Fruit fly (Drosophila melanogaster): Measurements from ENCODE around the gene CG18170.
A peak's percentile ranks its signal among the peaks of the same experiment; 100 is the strongest.

Gene CG18170

DNA sequence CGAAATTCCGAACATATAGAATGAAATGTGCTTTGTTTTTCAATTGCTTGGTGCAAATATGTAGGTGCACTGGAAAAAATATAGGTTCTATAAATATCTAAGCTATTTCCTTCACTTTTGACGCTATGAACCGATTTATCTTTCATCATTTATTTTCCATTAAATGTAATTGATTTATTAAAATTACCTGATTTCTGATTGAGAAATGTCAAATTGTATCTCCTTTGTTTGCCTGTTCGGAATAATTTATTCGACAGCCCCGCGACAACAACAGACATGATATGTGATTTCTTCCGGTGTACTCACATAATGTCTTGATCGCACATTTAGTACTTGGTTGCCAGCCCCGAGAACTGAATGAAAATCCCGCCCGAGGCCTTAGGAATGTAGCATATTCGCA, 6.9 kb downstream of the CG18170 start (continued):
- no peak for TF ChIP-seq Rx (GFP tag; IDR thresholded peaks at IDR 0.05)
- TF ChIP-seq CG6854 (GFP tag; optimal IDR thresholded peaks at IDR 0.05) = no peak
- peak; percentile 62 for TF ChIP-seq CoRest (tag; optimal IDR thresholded peaks at IDR 0.05)
- TF ChIP-seq Rfx (GFP tag; IDR thresholded peaks at IDR 0.05) = peak; percentile 80
- TF ChIP-seq CG6175 (GFP tag; IDR thresholded peaks at IDR 0.05) = no peak
- peak; percentile 40 for TF ChIP-seq CG12155 (GFP tag; optimal IDR thresholded peaks at IDR 0.05)
- no peak for TF ChIP-seq Dll (GFP tag; IDR thresholded peaks at IDR 0.05; ENCODE audit: partially characterized antibody)
- peak; percentile 5 for TF ChIP-seq CG13424 (tag; optimal IDR thresholded peaks at IDR 0.05)
- peak; percentile 32 for TF ChIP-seq CG8924 (tag; optimal IDR thresholded peaks at IDR 0.05)
- no peak for TF ChIP-seq da (GFP tag; optimal IDR thresholded peaks at IDR 0.05)
- TF ChIP-seq CG10147 (GFP tag; optimal IDR thresholded peaks at IDR 0.05) = peak; percentile 66
- no peak for TF ChIP-seq pan (optimal IDR thresholded peaks at IDR 0.05)
- no peak for TF ChIP-seq pan (GFP tag; optimal IDR thresholded peaks at IDR 0.05 in 1 of 2, IDR thresholded peaks at IDR 0.05 in 1 of 2)
- TF ChIP-seq CG11093 (GFP tag; IDR thresholded peaks at IDR 0.05) = no peak
- no peak for TF ChIP-seq otp (GFP tag; IDR thresholded peaks at IDR 0.05)
- peak; percentile 59; the same call in 1 of the 2 replicates for TF ChIP-seq CG9215 (GFP tag; IDR thresholded peaks at IDR 0.05)
- TF ChIP-seq C15 (GFP tag; IDR thresholded peaks at IDR 0.05) = no peak
- peak; percentile 48 for TF ChIP-seq ind (GFP tag; optimal IDR thresholded peaks at IDR 0.05)
- no peak for TF ChIP-seq CG13123 (GFP tag; optimal IDR thresholded peaks at IDR 0.05)
- TF ChIP-seq mld (GFP tag; IDR thresholded peaks at IDR 0.05; ENCODE audit: partially characterized antibody) = no peak
- TF ChIP-seq Lpt (GFP tag; optimal IDR thresholded peaks at IDR 0.05) = no peak
- no peak for TF ChIP-seq CG15601 (tag; optimal IDR thresholded peaks at IDR 0.05)
- no peak for TF ChIP-seq Neu2 (GFP tag; optimal IDR thresholded peaks at IDR 0.05; ENCODE audit: borderline replicate concordance)
- TF ChIP-seq CrebB (tag; optimal IDR thresholded peaks at IDR 0.05) = no peak
- TF ChIP-seq Dek (tag; optimal IDR thresholded peaks at IDR 0.05) = no peak
- peak; percentile 54 for TF ChIP-seq row (GFP tag; IDR thresholded peaks at IDR 0.05)
- no peak for TF ChIP-seq ewg (GFP tag; optimal IDR thresholded peaks at IDR 0.05)
- TF ChIP-seq z (GFP tag; IDR thresholded peaks at IDR 0.05) = no peak
- TF ChIP-seq wdn (GFP tag; IDR thresholded peaks at IDR 0.05) = 0 out of 2 replicates have a peak, but pooled peaks have one; percentile 36
- TF ChIP-seq sug (tag; optimal IDR thresholded peaks at IDR 0.05) = no peak
- TF ChIP-seq CG18619 (GFP tag; optimal IDR thresholded peaks at IDR 0.05) = peak; percentile 26
- TF ChIP-seq CG9437 (GFP tag; optimal IDR thresholded peaks at IDR 0.05) = peak; percentile 4
- TF ChIP-seq pfk (GFP tag; optimal IDR thresholded peaks at IDR 0.05) = no peak
- TF ChIP-seq abd-A (tag; optimal IDR thresholded peaks at IDR 0.05) = no peak
- TF ChIP-seq so (GFP tag; IDR thresholded peaks at IDR 0.05) = 0 out of 3 replicates have a peak, but pooled peaks have one; percentile 10
- TF ChIP-seq btn (GFP tag; optimal IDR thresholded peaks at IDR 0.05) = no peak
- no peak for TF ChIP-seq Ssrp (tag; optimal IDR thresholded peaks at IDR 0.05)
- TF ChIP-seq ERR (GFP tag; optimal IDR thresholded peaks at IDR 0.05) = no peak
- peak; percentile 27; the same call in 1 of the 2 replicates for TF ChIP-seq ranshi (GFP tag; IDR thresholded peaks at IDR 0.05)
- TF ChIP-seq Sox100B (GFP tag; optimal IDR thresholded peaks at IDR 0.05) = no peak
- TF ChIP-seq CG2712 (tag; optimal IDR thresholded peaks at IDR 0.05) = peak; percentile 39
- TF ChIP-seq CG6689 (GFP tag; IDR thresholded peaks at IDR 0.05) = peak; percentile 44; the same call in 1 of the 2 replicates
- no peak; the same call in 1 of the 2 replicates for TF ChIP-seq E2f2 (GFP tag; IDR thresholded peaks at IDR 0.05)
- no peak for TF ChIP-seq pb (GFP tag; optimal IDR thresholded peaks at IDR 0.05)
- no peak for TF ChIP-seq ken (GFP tag; IDR thresholded peaks at IDR 0.05)
- TF ChIP-seq zf30C (GFP tag; optimal IDR thresholded peaks at IDR 0.05) = no peak
- TF ChIP-seq slou (GFP tag; optimal IDR thresholded peaks at IDR 0.05) = no peak
- no peak for TF ChIP-seq Stat92E (GFP tag; optimal IDR thresholded peaks at IDR 0.05)
- no peak for TF ChIP-seq Mad (GFP tag; optimal IDR thresholded peaks at IDR 0.05)
- peak; percentile 57 for TF ChIP-seq Ptx1 (GFP tag; IDR thresholded peaks at IDR 0.05)
- TF ChIP-seq nau (GFP tag; optimal IDR thresholded peaks at IDR 0.05) = no peak
- no peak for TF ChIP-seq CG17802 (tag; optimal IDR thresholded peaks at IDR 0.05)

All from whole organism, embryonic.